Fruit fly (Drosophila melanogaster) whole organism: ENCODE data around the gene Ptp61F.

Experiments used
- CG8478 ChIP-seq: fragments of >200 bp; optimal IDR thresholded peaks from 2 replicates; lab custom pipeline; 2018; ENCODE audit warnings: inconsistent platforms
- Dll ChIP-seq: fragments of >200 bp; optimal IDR thresholded peaks from 2 replicates; lab custom pipeline; 2017
- pan ChIP-seq: fragments of >200 bp; optimal IDR thresholded peaks from 2 replicates; lab custom pipeline; 2017
- psq ChIP-seq: fragments of >200 bp; optimal IDR thresholded peaks from 2 replicates; lab custom pipeline; 2017
- usp ChIP-seq: fragments of >200 bp; optimal IDR thresholded peaks from 2 replicates; lab custom pipeline; 2017; ENCODE audit warnings: missing biosample characterization, missing genetic modification characterization, mixed read lengths

dm6 chr3L:1423371-1423770 lies 51.7 kb downstream of the Ptp61F start, which contains the start of gene CG9173:
- TF ChIP-seq psq (no peak), usp (GFP tag; lab: Kevin White, UChicago) (no peak), Dll (no peak), pan (lab: Kevin White, UChicago) (no peak), CG8478 (no peak)
